Worm (Caenorhabditis elegans) whole organism, L4 larva: ENCODE results near the gene M02B7.2.

ENCODE experiments used
- F10B5.3 ChIP-seq: sonication (generic microtip); optimal IDR thresholded peaks from 2 replicates; lab custom pipeline; 2016; ENCODE audit warnings: mild to moderate bottlenecking, missing genetic modification characterization, missing compliant biosample characterization
- F49E8.2 ChIP-seq: sonication (generic microtip); optimal IDR thresholded peaks from 2 replicates; lab custom pipeline; 2016; ENCODE audit warnings: missing compliant biosample characterization, mild to moderate bottlenecking, missing genetic modification characterization, borderline replicate concordance
- R02D3.7 ChIP-seq: fragments of 150-350 bp; sonication (generic microtip); optimal IDR thresholded peaks from 3 replicates; lab custom pipeline; 2014; ENCODE audit warnings: missing biosample characterization, missing genetic modification characterization
- T20F7.1 ChIP-seq: fragments of 200-800 bp; sonication (Bioruptor generic); optimal IDR thresholded peaks from 2 replicates; lab custom pipeline; 2018; ENCODE audit warnings: mild to moderate bottlenecking, missing genetic modification characterization, missing compliant biosample characterization
- T26A8.4 ChIP-seq: fragments of 200-800 bp; sonication (Bioruptor generic); IDR thresholded peaks from 2 replicates; pipeline ENCODE4 v1.3.6; 2022; ENCODE audit warnings: missing genetic modification characterization, missing compliant biosample characterization
- Y75B8A.6 ChIP-seq: fragments of 200-800 bp; sonication (Bioruptor generic); IDR thresholded peaks from 2 replicates; pipeline ENCODE4 v1.3.6; 2022; ENCODE audit warnings: missing genetic modification reagents, missing genetic modification characterization, missing compliant biosample characterization
- ZK337.2 ChIP-seq: fragments of 200-800 bp; sonication (Bioruptor generic); IDR thresholded peaks from 2 replicates; pipeline ENCODE4 v1.3.6; 2022; ENCODE audit warnings: missing genetic modification reagents, missing genetic modification characterization, missing compliant biosample characterization
- ZK546.5 ChIP-seq, 2 experiments: sonication (generic microtip); optimal IDR thresholded peaks; 2 replicates each; lab custom pipeline; 2017; ENCODE audit warnings: missing biosample characterization in 2 of 2, missing genetic modification characterization in 2 of 2
- aha-1 ChIP-seq: fragments of 150-350 bp; peaks from one replicate; lab custom pipeline; 2014; ENCODE audit warnings: missing biosample characterization, missing genetic modification characterization
- aly-2 ChIP-seq: sonication (generic microtip); optimal IDR thresholded peaks from 2 replicates; lab custom pipeline; 2018; ENCODE audit warnings: missing biosample characterization, missing genetic modification characterization
- ama-1 ChIP-seq: fragments of 150-350 bp; optimal IDR thresholded peaks from 2 replicates; lab custom pipeline; 2014; ENCODE audit warnings: inconsistent platforms, mixed read lengths
- ceh-20 ChIP-seq: fragments of 200-800 bp; sonication (Bioruptor generic); IDR thresholded peaks from 2 replicates; pipeline ENCODE4 v1.3.6; 2022; ENCODE audit warnings: missing genetic modification reagents, missing genetic modification characterization, missing compliant biosample characterization
- ceh-44 ChIP-seq: fragments of 200-800 bp; sonication (Bioruptor generic); IDR thresholded peaks from 2 replicates; pipeline ENCODE4 v1.3.6; 2022; ENCODE audit warnings: missing genetic modification reagents, missing genetic modification characterization, missing compliant biosample characterization
- ceh-82 ChIP-seq: sonication (generic microtip); optimal IDR thresholded peaks from 2 replicates; lab custom pipeline; 2017; ENCODE audit warnings: missing biosample characterization, missing genetic modification characterization
- ces-1 ChIP-seq: fragments of 150-350 bp; sonication (generic microtip); optimal IDR thresholded peaks from 4 replicates; lab custom pipeline; 2014; ENCODE audit warnings: missing biosample characterization, missing genetic modification reagents, missing genetic modification characterization
- cey-2 ChIP-seq: sonication (generic microtip); optimal IDR thresholded peaks from 3 replicates; lab custom pipeline; 2017; ENCODE audit warnings: missing genetic modification characterization, mild to moderate bottlenecking, missing compliant biosample characterization, antibody characterized with exemption, borderline replicate concordance; ENCODE audit not compliant: insufficient read depth
- daf-12 ChIP-seq: fragments of 150-350 bp; optimal IDR thresholded peaks from 2 replicates; lab custom pipeline; 2014; ENCODE audit warnings: missing biosample characterization, missing genetic modification reagents, missing genetic modification characterization
- daf-16 ChIP-seq, 3 experiments: sonication (generic microtip); optimal IDR thresholded peaks; 2 replicates each; lab custom pipeline; 2016 to 2017; ENCODE audit warnings: missing genetic modification characterization in 3 of 3, missing genetic modification reagents in 3 of 3, mild to moderate bottlenecking in 2 of 3, missing compliant biosample characterization in 2 of 3, missing biosample characterization in 1 of 3, moderate library complexity in 1 of 3
- daf-8 ChIP-seq: fragments of 200-800 bp; sonication (Bioruptor generic); IDR thresholded peaks from 2 replicates; pipeline ENCODE4 v1.3.6; 2022; ENCODE audit warnings: missing genetic modification characterization, missing compliant biosample characterization
- dmd-8 ChIP-seq: fragments of 200-800 bp; sonication (Bioruptor generic); IDR thresholded peaks from 2 replicates; pipeline ENCODE4 v1.3.6; 2022; ENCODE audit warnings: missing genetic modification characterization, missing compliant biosample characterization
- dpl-1 ChIP-seq: fragments of 150-350 bp; optimal IDR thresholded peaks from 2 replicates; lab custom pipeline; 2014; ENCODE audit warnings: missing biosample characterization, missing genetic modification reagents, missing genetic modification characterization
- duxl-1 ChIP-seq: sonication (generic microtip); optimal IDR thresholded peaks from 2 replicates; lab custom pipeline; 2016; ENCODE audit warnings: mild to moderate bottlenecking, missing genetic modification characterization, moderate library complexity, missing compliant biosample characterization; ENCODE audit not compliant: poor library complexity
- dve-1 ChIP-seq: sonication (generic microtip); optimal IDR thresholded peaks from 2 replicates; lab custom pipeline; 2017; ENCODE audit warnings: antibody characterized with exemption, mild to moderate bottlenecking, missing genetic modification characterization, missing compliant biosample characterization; ENCODE audit not compliant: insufficient read depth
- fos-1 ChIP-seq: fragments of 150-350 bp; optimal IDR thresholded peaks from 2 replicates; lab custom pipeline; 2014; ENCODE audit warnings: missing biosample characterization, missing genetic modification characterization
- gei-8 ChIP-seq: fragments of 200-800 bp; sonication (Bioruptor generic); optimal IDR thresholded peaks from 2 replicates; lab custom pipeline; 2018; ENCODE audit warnings: mild to moderate bottlenecking, missing genetic modification characterization, missing compliant biosample characterization
- hif-1 ChIP-seq, 2 experiments: sonication (generic microtip); optimal IDR thresholded peaks; 2 replicates each; lab custom pipeline; 2016 to 2017; ENCODE audit warnings: missing compliant biosample characterization in 2 of 2, missing genetic modification characterization in 2 of 2, missing genetic modification reagents in 2 of 2, missing genotype in 2 of 2, mild to moderate bottlenecking in 1 of 2
- hmg-1.1 ChIP-seq: fragments of 200-800 bp; sonication (Bioruptor generic); IDR thresholded peaks from 2 replicates; pipeline ENCODE4 v1.3.6; 2022; ENCODE audit warnings: missing genetic modification reagents, missing genetic modification characterization, missing compliant biosample characterization
- jun-1 ChIP-seq: fragments of 150-350 bp; optimal IDR thresholded peaks from 2 replicates; lab custom pipeline; 2014; ENCODE audit warnings: missing biosample characterization, missing genetic modification reagents, missing genetic modification characterization
- lim-7 ChIP-seq: fragments of 200-800 bp; sonication (Bioruptor generic); IDR thresholded peaks from 2 replicates; pipeline ENCODE4 v1.3.6; 2022; ENCODE audit warnings: missing genetic modification characterization, missing compliant biosample characterization
- lin-38 ChIP-seq: fragments of 200-800 bp; sonication (Bioruptor generic); IDR thresholded peaks from 2 replicates; pipeline ENCODE4 v1.3.6; 2022; ENCODE audit warnings: missing genetic modification reagents, missing genetic modification characterization, missing compliant biosample characterization
- lin-39 ChIP-seq: fragments of 150-350 bp; optimal IDR thresholded peaks from 2 replicates; lab custom pipeline; 2014; ENCODE audit warnings: missing biosample characterization, missing genetic modification reagents, missing genetic modification characterization
- mdt-29 ChIP-seq: fragments of 200-800 bp; sonication (Bioruptor generic); IDR thresholded peaks from 2 replicates; pipeline ENCODE4 v1.3.6; 2022; ENCODE audit warnings: missing genetic modification reagents, missing genetic modification characterization, missing compliant biosample characterization
- nhr-10 ChIP-seq: fragments of 150-350 bp; optimal IDR thresholded peaks from 2 replicates; lab custom pipeline; 2014; ENCODE audit warnings: missing biosample characterization, missing genetic modification characterization
- nhr-102 ChIP-seq: sonication (generic microtip); optimal IDR thresholded peaks from 2 replicates; lab custom pipeline; 2016; ENCODE audit warnings: mild to moderate bottlenecking, missing genetic modification characterization, moderate library complexity, missing compliant biosample characterization
- nhr-237 ChIP-seq: sonication (generic microtip); optimal IDR thresholded peaks from 2 replicates; lab custom pipeline; 2017; ENCODE audit warnings: missing biosample characterization, missing genetic modification characterization
- nhr-28 ChIP-seq: fragments of 150-350 bp; optimal IDR thresholded peaks from 2 replicates; lab custom pipeline; 2014; ENCODE audit warnings: missing biosample characterization, missing genetic modification characterization
- nhr-42 ChIP-seq: fragments of 200-800 bp; sonication (Bioruptor generic); IDR thresholded peaks from 2 replicates; pipeline ENCODE4 v1.3.6; 2022; ENCODE audit warnings: missing genetic modification characterization, missing compliant biosample characterization
- nhr-48 ChIP-seq: sonication (generic microtip); optimal IDR thresholded peaks from 2 replicates; lab custom pipeline; 2016; ENCODE audit warnings: mild to moderate bottlenecking, missing genetic modification characterization, missing compliant biosample characterization
- nhr-76 ChIP-seq: fragments of 150-350 bp; optimal IDR thresholded peaks from 2 replicates; lab custom pipeline; 2014; ENCODE audit warnings: missing biosample characterization, missing genetic modification characterization
- pqm-1 ChIP-seq: sonication (generic microtip); optimal IDR thresholded peaks from 2 replicates; lab custom pipeline; 2017; ENCODE audit warnings: missing biosample characterization, missing genetic modification characterization
- sdz-12 ChIP-seq: fragments of 200-800 bp; sonication (Bioruptor generic); optimal IDR thresholded peaks from 2 replicates; lab custom pipeline; 2018; ENCODE audit warnings: mild to moderate bottlenecking, missing genetic modification characterization, missing compliant biosample characterization
- snpc-1.2 ChIP-seq: fragments of 200-800 bp; sonication (Bioruptor generic); IDR thresholded peaks from 2 replicates; pipeline ENCODE4 v1.3.6; 2022; ENCODE audit warnings: missing genetic modification reagents, missing genetic modification characterization, missing compliant biosample characterization
- tag-97 ChIP-seq: fragments of 200-800 bp; sonication (Bioruptor generic); IDR thresholded peaks from 2 replicates; pipeline ENCODE4 v1.3.6; 2022; ENCODE audit warnings: missing genetic modification characterization, missing compliant biosample characterization
- tra-1 ChIP-seq: fragments of 200-800 bp; sonication (Bioruptor generic); IDR thresholded peaks from 2 replicates; pipeline ENCODE4 v1.3.6; 2022; ENCODE audit warnings: missing genetic modification reagents, missing genetic modification characterization, missing compliant biosample characterization
- unc-130 ChIP-seq: sonication (generic microtip); optimal IDR thresholded peaks from 2 replicates; lab custom pipeline; 2016; ENCODE audit warnings: missing genetic modification reagents, missing genetic modification characterization, missing compliant biosample characterization
- unc-62 ChIP-seq, 3 experiments: fragments of 150-350 bp in 1 of 3; sonication (generic microtip); optimal IDR thresholded peaks in 2 of 3; peaks in 1 of 3; 1 replicate in 1 of 3; 2 replicates in 2 of 3; lab custom pipeline; 2014 to 2017; ENCODE audit warnings: missing biosample characterization in 3 of 3, missing genetic modification characterization in 3 of 3, missing genetic modification reagents in 3 of 3, missing genotype in 1 of 3
- zag-1 ChIP-seq: fragments of 150-350 bp; optimal IDR thresholded peaks from 2 replicates; lab custom pipeline; 2014; ENCODE audit warnings: missing biosample characterization, missing genetic modification characterization
- zfp-2 ChIP-seq: sonication (generic microtip); optimal IDR thresholded peaks from 2 replicates; lab custom pipeline; 2016; ENCODE audit warnings: mild to moderate bottlenecking, missing genetic modification characterization, missing compliant biosample characterization
- zfp-3 ChIP-seq: fragments of 200-800 bp; sonication (Bioruptor generic); conservative IDR thresholded peaks from 2 replicates; pipeline ENCODE4 v1.3.6; 2022; ENCODE audit warnings: missing genetic modification reagents, missing genetic modification characterization, missing compliant biosample characterization
- zip-2 ChIP-seq: fragments of 150-350 bp; optimal IDR thresholded peaks from 2 replicates; lab custom pipeline; 2014; ENCODE audit warnings: missing biosample characterization, missing genetic modification characterization
- ztf-11 ChIP-seq: fragments of 150-350 bp; optimal IDR thresholded peaks from 2 replicates; lab custom pipeline; 2014; ENCODE audit warnings: missing biosample characterization, missing genetic modification characterization
- ztf-7 ChIP-seq: fragments of 150-350 bp; optimal IDR thresholded peaks from 2 replicates; lab custom pipeline; 2014; ENCODE audit warnings: missing biosample characterization, missing genetic modification characterization

Gene M02B7.2

DNA sequence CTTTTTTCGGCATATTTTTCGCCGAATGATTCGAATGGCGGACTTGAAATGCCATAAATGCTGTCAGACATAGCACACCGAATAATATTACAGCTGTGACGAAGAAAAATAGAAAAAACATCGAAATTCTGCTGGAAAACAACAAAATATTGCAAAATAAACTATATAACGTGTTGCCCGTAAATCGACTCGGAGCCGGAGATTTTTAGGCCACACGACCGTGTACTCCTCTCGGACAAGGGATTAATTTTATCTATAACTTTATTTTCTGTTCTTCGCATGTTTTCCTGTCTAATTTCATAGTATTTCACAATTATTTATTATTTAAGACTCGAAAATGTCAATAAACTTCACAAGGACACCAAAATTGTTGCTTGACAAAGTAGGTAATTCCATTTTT is at the start of gene M02B7.2, which contains the start of gene algn-14:
Gene M02B7.2, plus strand, starts transcription at position 330 of the 400 bp plus-strand sequence.
Gene algn-14, minus strand, starts transcription at position 175 of the 400 bp plus-strand sequence.
- no peak for TF ChIP-seq lim-7 (GFP tag; lab: Robert Waterston, UW)
- TF ChIP-seq nhr-10 (tag; lab: Kevin White, UChicago): no peak
- no peak for TF ChIP-seq daf-16 (GFP tag; optimal IDR thresholded peaks at IDR 0.05; lab: Kevin White, UChicago)
- TF ChIP-seq daf-16 (tag; optimal IDR thresholded peaks at IDR 0.05; lab: Kevin White, UChicago): peak; percentile 60
- no peak for TF ChIP-seq tag-97 (GFP tag; lab: Robert Waterston, UW)
- no peak for TF ChIP-seq jun-1
- TF ChIP-seq lin-38 (GFP tag; lab: Robert Waterston, UW): peak; percentile 49
- TF ChIP-seq sdz-12 (GFP tag; lab: Kevin White, UChicago): no peak
- TF ChIP-seq nhr-28 (tag; lab: Kevin White, UChicago): peak; percentile 5
- TF ChIP-seq aly-2 (tag; lab: Kevin White, UChicago): no peak
- no peak for TF ChIP-seq zip-2
- TF ChIP-seq R02D3.7 (tag; lab: Kevin White, UChicago): peak; percentile 81
- TF ChIP-seq aha-1 (tag; lab: Kevin White, UChicago): no peak
- TF ChIP-seq Y75B8A.6 (GFP tag; lab: Robert Waterston, UW): no peak
- no peak for TF ChIP-seq F10B5.3 (tag; lab: Kevin White, UChicago)
- TF ChIP-seq dpl-1 (GFP tag; lab: Kevin White, UChicago): peak; percentile 69
- no peak for TF ChIP-seq nhr-42 (GFP tag; lab: Robert Waterston, UW)
- peak; percentile 49 for TF ChIP-seq nhr-102 (tag; lab: Kevin White, UChicago)
- TF ChIP-seq lin-39 (tag; lab: Kevin White, UChicago): no peak
- TF ChIP-seq zfp-3: no peak
- TF ChIP-seq zfp-2 (tag; lab: Kevin White, UChicago): no peak
- TF ChIP-seq cey-2 (tag; lab: Kevin White, UChicago): no peak
- TF ChIP-seq nhr-76 (tag; lab: Kevin White, UChicago): no peak
- TF ChIP-seq F49E8.2 (tag; lab: Kevin White, UChicago): no peak
- no peak for TF ChIP-seq duxl-1 (tag; lab: Kevin White, UChicago)
- TF ChIP-seq hmg-1.1 (GFP tag; lab: Robert Waterston, UW): 0 out of 2 replicates have a peak, but pooled peaks have one; percentile 27
- TF ChIP-seq mdt-29 (GFP tag; lab: Robert Waterston, UW): no peak
- no peak for TF ChIP-seq daf-8
- TF ChIP-seq ZK546.5 (tag; optimal IDR thresholded peaks at IDR 0.05; lab: Kevin White, UChicago): no peak
- peak; percentile 83; the same call in 1 of the 2 replicates for TF ChIP-seq ZK337.2 (GFP tag; lab: Robert Waterston, UW)
- TF ChIP-seq zag-1: no peak
- no peak for TF ChIP-seq nhr-48 (tag; lab: Kevin White, UChicago)
- no peak for TF ChIP-seq ceh-44 (GFP tag; lab: Robert Waterston, UW)
- TF ChIP-seq ztf-7 (tag; lab: Kevin White, UChicago): peak; percentile 42
- TF ChIP-seq fos-1 (tag; lab: Kevin White, UChicago): no peak
- TF ChIP-seq nhr-237 (tag; lab: Kevin White, UChicago): no peak
- TF ChIP-seq tra-1 (GFP tag; lab: Robert Waterston, UW): no peak
- peak in 1 of 2 experiments; percentile 68 for TF ChIP-seq unc-62 (GFP tag; optimal IDR thresholded peaks at IDR 0.05 in 1 of 2; lab: Kevin White, UChicago)
- no peak for TF ChIP-seq unc-62 (tag; optimal IDR thresholded peaks at IDR 0.05; lab: Kevin White, UChicago)
- peak in 1 of 2 experiments; percentile 81 for TF ChIP-seq hif-1 (tag; optimal IDR thresholded peaks at IDR 0.05; lab: Kevin White, UChicago)
- no peak for TF ChIP-seq gei-8 (GFP tag; lab: Kevin White, UChicago)
- no peak for TF ChIP-seq ceh-20 (GFP tag; lab: Robert Waterston, UW)
- TF ChIP-seq pqm-1 (tag; lab: Kevin White, UChicago): no peak
- TF ChIP-seq dve-1 (tag; lab: Kevin White, UChicago): peak; percentile 59
- no peak for TF ChIP-seq ceh-82 (tag; lab: Kevin White, UChicago)
- peak; percentile 71 for TF ChIP-seq unc-130 (GFP tag; lab: Kevin White, UChicago)
- no peak for TF ChIP-seq ama-1 (lab: Kevin White, UChicago)
- TF ChIP-seq T20F7.1 (GFP tag; lab: Kevin White, UChicago): no peak
- TF ChIP-seq ces-1 (GFP tag; lab: Kevin White, UChicago): no peak
- no peak for TF ChIP-seq ztf-11 (tag; lab: Kevin White, UChicago)
- TF ChIP-seq snpc-1.2 (GFP tag; lab: Robert Waterston, UW): no peak
- no peak for TF ChIP-seq dmd-8 (GFP tag; lab: Robert Waterston, UW)
- TF ChIP-seq daf-12 (tag; lab: Kevin White, UChicago): no peak
- no peak for TF ChIP-seq T26A8.4 (GFP tag; lab: Robert Waterston, UW)
